Fruit fly (Drosophila melanogaster) whole organism, embryonic: ENCODE results near the gene CG10347.

Experiments used
- Ada2b ChIP-seq: fragments of 200-800 bp; sonication (Bioruptor generic); IDR thresholded peaks from 2 replicates; pipeline ENCODE4 v1.3.6; 2022; ENCODE audit warnings: missing biosample characterization, missing genetic modification characterization
- Atf3 ChIP-seq: fragments of 200-800 bp; sonication (Bioruptor generic); optimal IDR thresholded peaks from 3 replicates; lab custom pipeline; 2016; ENCODE audit warnings: missing biosample characterization, missing genetic modification characterization
- CG10147 ChIP-seq: fragments of 200-800 bp; sonication (Bioruptor generic); optimal IDR thresholded peaks from 2 replicates; lab custom pipeline; 2019; ENCODE audit warnings: missing biosample characterization, mild to moderate bottlenecking, missing genetic modification characterization, moderate library complexity
- CG10267 ChIP-seq: fragments of 200-800 bp; sonication (Bioruptor generic); optimal IDR thresholded peaks from 2 replicates; lab custom pipeline; 2018; ENCODE audit warnings: missing biosample characterization, mild to moderate bottlenecking, missing genetic modification characterization, moderate library complexity
- CG10543 ChIP-seq: fragments of 200-800 bp; sonication (Bioruptor generic); optimal IDR thresholded peaks from 3 replicates; lab custom pipeline; 2017; ENCODE audit warnings: missing biosample characterization, mild to moderate bottlenecking, missing genetic modification characterization, moderate library complexity
- CG12155 ChIP-seq: fragments of 200-800 bp; sonication (Bioruptor generic); optimal IDR thresholded peaks from 3 replicates; lab custom pipeline; 2016; ENCODE audit warnings: missing biosample characterization, missing genetic modification characterization
- CG1233 ChIP-seq: fragments of 200-800 bp; sonication (Bioruptor generic); optimal IDR thresholded peaks from 4 replicates; lab custom pipeline; 2018; ENCODE audit warnings: missing biosample characterization, mild to moderate bottlenecking, missing genetic modification characterization
- CG13424 ChIP-seq: fragments of 200-800 bp; sonication (Bioruptor generic); optimal IDR thresholded peaks from 2 replicates; lab custom pipeline; 2019; ENCODE audit warnings: missing biosample characterization, mild to moderate bottlenecking, missing genetic modification characterization, moderate library complexity
- CG14441 ChIP-seq: fragments of 200-800 bp; sonication (Bioruptor generic); IDR thresholded peaks from 2 replicates; pipeline ENCODE4 v1.3.6; 2022; ENCODE audit warnings: missing biosample characterization, missing genetic modification characterization
- CG14710 ChIP-seq: fragments of 200-800 bp; sonication (Bioruptor generic); optimal IDR thresholded peaks from 3 replicates; lab custom pipeline; 2019; ENCODE audit warnings: missing biosample characterization, mild to moderate bottlenecking, missing genetic modification characterization, moderate library complexity
- CG14965 ChIP-seq: fragments of 200-800 bp; sonication (Bioruptor generic); optimal IDR thresholded peaks from 2 replicates; lab custom pipeline; 2016; ENCODE audit warnings: missing biosample characterization, missing genetic modification characterization, borderline replicate concordance
- CG17361 ChIP-seq: fragments of 200-800 bp; sonication (Bioruptor generic); IDR thresholded peaks from 3 replicates; pipeline ENCODE4 v1.3.6; 2022; ENCODE audit warnings: missing biosample characterization, missing genetic modification characterization
- CG31365 ChIP-seq: fragments of 200-800 bp; sonication (Bioruptor generic); optimal IDR thresholded peaks from 2 replicates; lab custom pipeline; 2018; ENCODE audit warnings: missing biosample characterization, mild to moderate bottlenecking, missing genetic modification characterization
- CG31441 ChIP-seq: fragments of 200-800 bp; sonication (Bioruptor generic); IDR thresholded peaks from 2 replicates; pipeline ENCODE4 v1.3.6; 2022; ENCODE audit warnings: missing biosample characterization, missing genetic modification characterization
- CG3838 ChIP-seq: fragments of 200-800 bp; sonication (Bioruptor generic); optimal IDR thresholded peaks from 3 replicates; lab custom pipeline; 2016; ENCODE audit warnings: missing biosample characterization, missing genetic modification characterization
- CG4424 ChIP-seq: fragments of 200-800 bp; sonication (Bioruptor generic); optimal IDR thresholded peaks from 3 replicates; lab custom pipeline; 2016; ENCODE audit warnings: missing biosample characterization, missing genetic modification characterization
- CG4617 ChIP-seq: fragments of 200-800 bp; sonication (Bioruptor generic); optimal IDR thresholded peaks from 3 replicates; lab custom pipeline; 2016; ENCODE audit warnings: missing biosample characterization, missing genetic modification characterization, borderline replicate concordance
- CG4730 ChIP-seq: fragments of 200-800 bp; sonication (Bioruptor generic); IDR thresholded peaks from 2 replicates; pipeline ENCODE4 v1.3.6; 2022; ENCODE audit warnings: missing biosample characterization, missing genetic modification characterization
- CG6791 ChIP-seq: fragments of 200-800 bp; sonication (Bioruptor generic); IDR thresholded peaks from 3 replicates; pipeline ENCODE4 v1.3.6; 2022; ENCODE audit warnings: missing biosample characterization, missing genetic modification characterization; ENCODE audit not compliant: partially characterized antibody
- CG7745 ChIP-seq: fragments of 200-800 bp; sonication (Bioruptor generic); optimal IDR thresholded peaks from 2 replicates; lab custom pipeline; 2018; ENCODE audit warnings: missing biosample characterization, mild to moderate bottlenecking, missing genetic modification characterization, moderate library complexity
- CG8924 ChIP-seq: fragments of 200-800 bp; optimal IDR thresholded peaks from 3 replicates; lab custom pipeline; 2019; ENCODE audit warnings: missing biosample characterization, mild to moderate bottlenecking, missing genetic modification characterization, moderate library complexity
- E2f2 ChIP-seq: fragments of 200-800 bp; sonication (Bioruptor generic); IDR thresholded peaks from 2 replicates; pipeline ENCODE4 v1.3.6; 2022; ENCODE audit warnings: missing biosample characterization, missing genetic modification characterization
- H2.0 ChIP-seq: fragments of 200-800 bp; sonication (Bioruptor generic); IDR thresholded peaks from 2 replicates; pipeline ENCODE4 v1.3.6; 2022; ENCODE audit warnings: missing biosample characterization, missing genetic modification characterization
- HLH3B ChIP-seq: fragments of 200-800 bp; sonication (Bioruptor generic); IDR thresholded peaks from 2 replicates; pipeline ENCODE4 v1.3.6; 2022; ENCODE audit warnings: missing biosample characterization, missing genetic modification characterization
- Hr3 ChIP-seq: fragments of 200-800 bp; sonication (Bioruptor generic); optimal IDR thresholded peaks from 3 replicates; lab custom pipeline; 2016; ENCODE audit warnings: missing biosample characterization, missing genetic modification characterization
- Hr39 ChIP-seq: fragments of >200 bp; optimal IDR thresholded peaks from 2 replicates; lab custom pipeline; 2017
- Lim3 ChIP-seq: fragments of 200-800 bp; sonication (Bioruptor generic); IDR thresholded peaks from 2 replicates; pipeline ENCODE4 v1.3.6; 2022; ENCODE audit warnings: missing biosample characterization, missing genetic modification characterization
- Oaz ChIP-seq: fragments of 200-800 bp; sonication (Bioruptor generic); IDR thresholded peaks from 2 replicates; pipeline ENCODE4 v1.3.6; 2022; ENCODE audit warnings: missing biosample characterization, missing genetic modification characterization
- Oli ChIP-seq: fragments of 200-800 bp; sonication (Bioruptor generic); optimal IDR thresholded peaks from 2 replicates; lab custom pipeline; 2018; ENCODE audit warnings: missing biosample characterization, mild to moderate bottlenecking, missing genetic modification characterization, moderate library complexity
- Rfx ChIP-seq: fragments of 200-800 bp; sonication (Bioruptor generic); IDR thresholded peaks from 2 replicates; pipeline ENCODE4 v1.3.6; 2022; ENCODE audit warnings: missing biosample characterization, missing genetic modification characterization
- Usf ChIP-seq: fragments of 200-800 bp; sonication (Bioruptor generic); optimal IDR thresholded peaks from 2 replicates; lab custom pipeline; 2017; ENCODE audit warnings: missing genotype, missing biosample characterization, missing genetic modification characterization
- Xrp1 ChIP-seq: fragments of 200-800 bp; sonication (Bioruptor generic); IDR thresholded peaks from 2 replicates; pipeline ENCODE4 v1.3.6; 2022; ENCODE audit warnings: missing biosample characterization, missing genetic modification characterization
- aop ChIP-seq: fragments of 200-800 bp; sonication (Bioruptor generic); IDR thresholded peaks from 2 replicates; pipeline ENCODE4 v1.3.6; 2022; ENCODE audit warnings: missing biosample characterization, missing genetic modification characterization
- danr ChIP-seq: fragments of 200-800 bp; sonication (Bioruptor generic); IDR thresholded peaks from 2 replicates; pipeline ENCODE4 v1.3.6; 2022; ENCODE audit warnings: missing biosample characterization, missing genetic modification characterization
- dm ChIP-seq: fragments of 200-800 bp; sonication (Bioruptor generic); optimal IDR thresholded peaks from 3 replicates; lab custom pipeline; 2016; ENCODE audit warnings: missing biosample characterization, missing genetic modification characterization
- dmrt11E ChIP-seq: fragments of 200-800 bp; sonication (Bioruptor generic); optimal IDR thresholded peaks from 3 replicates; lab custom pipeline; 2018; ENCODE audit warnings: missing biosample characterization, mild to moderate bottlenecking, missing genetic modification characterization, moderate library complexity
- dpn ChIP-seq, 2 experiments: fragments of 200-800 bp; sonication (Bioruptor generic); optimal IDR thresholded peaks; 3 replicates each; lab custom pipeline; 2016; ENCODE audit warnings: missing biosample characterization in 2 of 2, missing genetic modification characterization in 2 of 2
- hkb ChIP-seq, 2 experiments: fragments of 200-800 bp in 1 of 2; fragments of >200 bp in 1 of 2; sonication (Bioruptor generic) in 1 of 2; IDR thresholded peaks in 1 of 2; optimal IDR thresholded peaks in 1 of 2; 2 replicates each; pipeline versions ENCODE4 v1.3.6 to Lab custom; 2017 to 2022; ENCODE audit warnings: missing biosample characterization in 1 of 2, missing genetic modification characterization in 1 of 2
- ind ChIP-seq: fragments of 200-800 bp; sonication (Bioruptor generic); optimal IDR thresholded peaks from 3 replicates; lab custom pipeline; 2016; ENCODE audit warnings: missing biosample characterization, missing genetic modification characterization
- jigr1 ChIP-seq: fragments of 200-800 bp; sonication (Bioruptor generic); IDR thresholded peaks from 3 replicates; pipeline ENCODE4 v1.3.6; 2022; ENCODE audit warnings: missing biosample characterization, missing genetic modification characterization
- kay ChIP-seq: fragments of 200-800 bp; sonication (Bioruptor generic); optimal IDR thresholded peaks from 2 replicates; lab custom pipeline; 2016; ENCODE audit warnings: missing biosample characterization, missing genetic modification characterization
- nerfin-1 ChIP-seq: fragments of 200-800 bp; sonication (Bioruptor generic); optimal IDR thresholded peaks from 3 replicates; lab custom pipeline; 2019; ENCODE audit warnings: missing biosample characterization, mild to moderate bottlenecking, missing genetic modification characterization, moderate library complexity
- prd ChIP-seq, 3 experiments: fragments of >200 bp in 2 of 3; fragments of 200-800 bp in 1 of 3; sonication (Bioruptor generic) in 1 of 3; optimal IDR thresholded peaks in 2 of 3; IDR thresholded peaks in 1 of 3; 2 replicates in 2 of 3; 3 replicates in 1 of 3; pipeline versions ENCODE4 v1.3.6 to Lab custom; 2017 to 2022; ENCODE audit warnings: missing biosample characterization in 1 of 3, missing genetic modification characterization in 1 of 3
- pros ChIP-seq: fragments of 200-800 bp; sonication (Bioruptor generic); optimal IDR thresholded peaks from 3 replicates; lab custom pipeline; 2019; ENCODE audit warnings: missing biosample characterization, mild to moderate bottlenecking, missing genetic modification characterization, moderate library complexity
- row ChIP-seq: fragments of 200-800 bp; sonication (Bioruptor generic); IDR thresholded peaks from 3 replicates; pipeline ENCODE4 v1.3.6; 2022; ENCODE audit warnings: missing biosample characterization, missing genetic modification characterization
- slbo ChIP-seq: fragments of 200-800 bp; sonication (Bioruptor generic); IDR thresholded peaks from 2 replicates; pipeline ENCODE4 v1.3.6; 2022; ENCODE audit warnings: missing biosample characterization, missing genetic modification characterization
- sna ChIP-seq: fragments of 200-800 bp; sonication (Bioruptor generic); IDR thresholded peaks from 2 replicates; pipeline ENCODE4 v1.3.6; 2022; ENCODE audit warnings: missing biosample characterization, missing genetic modification characterization; ENCODE audit not compliant: partially characterized antibody
- sr ChIP-seq: fragments of 200-800 bp; sonication (Bioruptor generic); IDR thresholded peaks from 3 replicates; pipeline ENCODE4 v1.3.6; 2022; ENCODE audit warnings: missing biosample characterization, missing genetic modification characterization
- zf30C ChIP-seq: fragments of 200-800 bp; sonication (Bioruptor generic); optimal IDR thresholded peaks from 3 replicates; lab custom pipeline; 2018; ENCODE audit warnings: missing biosample characterization, mild to moderate bottlenecking, missing genetic modification characterization

The CG10347 gene

DNA sequence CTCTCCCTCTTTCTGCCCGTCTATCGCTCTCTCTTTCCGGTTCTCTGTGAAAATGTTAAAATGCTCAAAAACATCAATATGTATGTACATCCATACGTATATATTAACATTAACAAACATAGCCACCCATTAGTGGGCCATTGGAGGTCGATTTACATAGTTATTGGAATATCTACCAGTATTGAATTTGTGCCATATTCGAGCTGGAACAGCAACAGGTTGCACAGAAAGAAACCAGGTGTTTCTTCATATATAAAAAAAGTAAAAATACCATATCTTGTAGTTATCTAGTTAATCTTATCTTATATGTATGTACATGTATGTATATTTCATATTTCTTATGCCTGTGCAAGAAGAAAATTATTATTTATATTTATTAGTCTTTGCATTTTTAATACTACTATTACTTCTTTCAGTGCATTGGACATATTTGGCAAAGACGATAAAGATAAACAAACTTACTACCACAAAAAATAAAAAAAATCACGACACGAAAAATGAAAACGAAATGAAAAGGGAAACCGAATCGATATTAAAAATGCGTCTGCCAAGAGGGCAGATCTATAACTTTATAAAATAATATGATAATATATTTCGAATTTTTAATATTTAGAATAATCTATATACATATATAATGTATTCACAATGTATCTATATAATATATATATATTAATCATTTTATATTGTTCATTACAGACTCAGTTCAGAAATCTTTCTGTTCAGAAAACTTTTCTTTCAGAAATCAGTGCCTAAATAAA lies 6.0 kb downstream of the CG10347 start (continued):
- TF ChIP-seq H2.0 (0 out of 2 replicates have a peak, but pooled peaks have one; percentile 41), Hr3 (GFP tag; lab: Kevin White, UChicago) (peak; percentile 6), sna (GFP tag; lab: Robert Waterston, UW) (no peak), CG14965 (no peak), CG7745 (tag; lab: Kevin White, UChicago) (no peak), aop (GFP tag; lab: Robert Waterston, UW) (no peak), Ada2b (peak; percentile 44; the same call in 1 of the 2 replicates), CG6791 (GFP tag; lab: Robert Waterston, UW) (no peak), Xrp1 (GFP tag; lab: Robert Waterston, UW) (peak; percentile 65; the same call in 1 of the 2 replicates), CG14441 (peak; percentile 16; the same call in 1 of the 2 replicates), CG10267 (tag; lab: Kevin White, UChicago) (peak; percentile 26), kay (GFP tag; lab: Kevin White, UChicago) (no peak), hkb (optimal IDR thresholded peaks at IDR 0.05; lab: Kevin White, UChicago) (no peak), hkb (GFP tag; IDR thresholded peaks at IDR 0.05; lab: Robert Waterston, UW) (peak; percentile 70), Hr39 (no peak), CG10147 (GFP tag; lab: Kevin White, UChicago) (peak; percentile 5), sr (no peak), CG31441 (peak; percentile 77), CG17361 (GFP tag; lab: Robert Waterston, UW) (peak; percentile 54; the same call in 2 of the 3 replicates), zf30C (no peak), Oli (peak; percentile 54), nerfin-1 (tag; lab: Kevin White, UChicago) (peak; percentile 13), CG8924 (peak; percentile 65), dm (no peak), CG14710 (tag; lab: Kevin White, UChicago) (no peak), CG31365 (tag; lab: Kevin White, UChicago) (no peak), dpn (GFP tag; optimal IDR thresholded peaks at IDR 0.05; lab: Kevin White, UChicago) (peak in 1 of 2 experiments; percentile 27), CG1233 (peak; percentile 16), Atf3 (GFP tag; lab: Kevin White, UChicago) (no peak), jigr1 (GFP tag; lab: Robert Waterston, UW) (no peak), dmrt11E (tag; lab: Kevin White, UChicago) (no peak), danr (GFP tag; lab: Robert Waterston, UW) (no peak), ind (peak; percentile 13), CG4617 (GFP tag; lab: Kevin White, UChicago) (no peak), pros (no peak), Oaz (GFP tag; lab: Robert Waterston, UW) (peak; percentile 35; the same call in 1 of the 2 replicates), CG4424 (GFP tag; lab: Kevin White, UChicago) (peak; percentile 25)

dm6 chrX:11846049-11846718 lies 8.5 kb downstream of the CG10347 start, which contains the start of gene CG15740:
TSS of gene CG15740 (minus strand) at chrX:11846099.
- TF ChIP-seq CG17361 (GFP tag; lab: Robert Waterston, UW): peak; percentile 44; the same call in 2 of the 3 replicates
- 0 out of 2 replicates have a peak, but pooled peaks have one; percentile 10 for TF ChIP-seq Lim3 (GFP tag; lab: Robert Waterston, UW)
- peak; percentile 73 for TF ChIP-seq CG14441
- TF ChIP-seq row: peak; percentile 63
- TF ChIP-seq prd (optimal IDR thresholded peaks at IDR 0.05; lab: Kevin White, UChicago): no peak
- TF ChIP-seq prd (GFP tag; IDR thresholded peaks at IDR 0.05; lab: Robert Waterston, UW): peak; percentile 69; the same call in 2 of the 3 replicates
- TF ChIP-seq Usf (GFP tag; lab: Kevin White, UChicago): no peak
- TF ChIP-seq CG3838 (GFP tag; lab: Kevin White, UChicago): no peak
- peak; percentile 53 for TF ChIP-seq slbo (GFP tag; lab: Robert Waterston, UW)
- peak; percentile 48; the same call in 1 of the 2 replicates for TF ChIP-seq Rfx (GFP tag; lab: Robert Waterston, UW)
- TF ChIP-seq jigr1 (GFP tag; lab: Robert Waterston, UW): peak; percentile 21; the same call in 1 of the 3 replicates
- peak; percentile 57 for TF ChIP-seq HLH3B (GFP tag; lab: Robert Waterston, UW)
- TF ChIP-seq CG13424 (tag; lab: Kevin White, UChicago): peak; percentile 38
- TF ChIP-seq CG12155: no peak
- TF ChIP-seq E2f2 (GFP tag; lab: Robert Waterston, UW): peak; percentile 37; the same call in 1 of the 2 replicates
- no peak for TF ChIP-seq CG10543
- TF ChIP-seq CG4730 (GFP tag; lab: Robert Waterston, UW): no peak
